Fruit fly (Drosophila melanogaster): ENCODE measurements around the gene CG32820.

The CG32820 gene

dm6 chrX:21588000-21588399 lies 27.0 kb downstream of the CG32820 start:
- TF ChIP-seq CG7101 (tag; optimal IDR thresholded peaks at IDR 0.05) = no peak
- TF ChIP-seq CG5204 (GFP tag; optimal IDR thresholded peaks at IDR 0.05) = no peak
- no peak for TF ChIP-seq CG12768 (GFP tag; optimal IDR thresholded peaks at IDR 0.05)
- TF ChIP-seq CG7045 (GFP tag; optimal IDR thresholded peaks at IDR 0.05) = no peak
- TF ChIP-seq cnc (optimal IDR thresholded peaks at IDR 0.05) = no peak
- TF ChIP-seq kay (GFP tag; ENCODE audit: borderline replicate concordance) = no peak
- TF ChIP-seq Clk (GFP tag; optimal IDR thresholded peaks at IDR 0.05) = no peak
- TF ChIP-seq CG11617 (GFP tag; optimal IDR thresholded peaks at IDR 0.05) = no peak

dm6 chrX:21567793-21568192 lies 47.2 kb downstream of the CG32820 start:
- no peak for TF ChIP-seq CG7045 (GFP tag; optimal IDR thresholded peaks at IDR 0.05)
- TF ChIP-seq pad (GFP tag; optimal IDR thresholded peaks at IDR 0.05) = no peak
- TF ChIP-seq CG11617 (GFP tag; optimal IDR thresholded peaks at IDR 0.05) = no peak
- TF ChIP-seq bab1 (GFP tag; optimal IDR thresholded peaks at IDR 0.05) = no peak
- no peak for TF ChIP-seq tj (GFP tag; optimal IDR thresholded peaks at IDR 0.05)
- TF ChIP-seq CG7101 (tag; optimal IDR thresholded peaks at IDR 0.05) = no peak
- TF ChIP-seq kay (GFP tag; ENCODE audit: borderline replicate concordance) = no peak
- TF ChIP-seq Mnt (GFP tag; optimal IDR thresholded peaks at IDR 0.05) = no peak
- no peak for TF ChIP-seq toe (GFP tag; optimal IDR thresholded peaks at IDR 0.05)
- TF ChIP-seq Crg-1 (GFP tag; optimal IDR thresholded peaks at IDR 0.05) = no peak
- TF ChIP-seq CG5204 (GFP tag; optimal IDR thresholded peaks at IDR 0.05) = no peak
- TF ChIP-seq CG12768 (GFP tag; optimal IDR thresholded peaks at IDR 0.05) = no peak
- no peak for TF ChIP-seq Clk (GFP tag; optimal IDR thresholded peaks at IDR 0.05)
- no peak for TF ChIP-seq CG1620 (GFP tag; optimal IDR thresholded peaks at IDR 0.05)
- no peak for TF ChIP-seq Hr96 (GFP tag; optimal IDR thresholded peaks at IDR 0.05)
- no peak for TF ChIP-seq CG14711 (tag; optimal IDR thresholded peaks at IDR 0.05)
- TF ChIP-seq cnc (optimal IDR thresholded peaks at IDR 0.05) = no peak
- no peak for TF ChIP-seq cic (GFP tag; optimal IDR thresholded peaks at IDR 0.05)
- no peak for TF ChIP-seq ovo (GFP tag; optimal IDR thresholded peaks at IDR 0.05)

- no peak for TF ChIP-seq pad (GFP tag; optimal IDR thresholded peaks at IDR 0.05)
- no peak for TF ChIP-seq bab1 (GFP tag; optimal IDR thresholded peaks at IDR 0.05)
- TF ChIP-seq CG33017 (tag; optimal IDR thresholded peaks at IDR 0.05) = no peak
- no peak for TF ChIP-seq cnc (optimal IDR thresholded peaks at IDR 0.05)
- TF ChIP-seq ovo (GFP tag; optimal IDR thresholded peaks at IDR 0.05) = no peak
- TF ChIP-seq CG1620 (GFP tag; optimal IDR thresholded peaks at IDR 0.05) = no peak
- no peak for TF ChIP-seq CG11617 (GFP tag; optimal IDR thresholded peaks at IDR 0.05)
- no peak for TF ChIP-seq Hr96 (GFP tag; optimal IDR thresholded peaks at IDR 0.05)
- TF ChIP-seq Mnt (GFP tag; optimal IDR thresholded peaks at IDR 0.05) = no peak
Observed at dm6 chrX:21565539-21565938, 49.5 kb downstream of the CG32820 start.

- TF ChIP-seq CG7045 (GFP tag; optimal IDR thresholded peaks at IDR 0.05) (no peak), CG7101 (tag; optimal IDR thresholded peaks at IDR 0.05) (no peak), Mnt (GFP tag; optimal IDR thresholded peaks at IDR 0.05) (no peak), CG33017 (tag; optimal IDR thresholded peaks at IDR 0.05) (no peak)
Observed at dm6 chrX:21562844-21563243, 52.2 kb downstream of the CG32820 start.

Measured in whole organism, adult.